Fruit fly (Drosophila melanogaster): ENCODE measurements around the gene CG6040.

DNA sequence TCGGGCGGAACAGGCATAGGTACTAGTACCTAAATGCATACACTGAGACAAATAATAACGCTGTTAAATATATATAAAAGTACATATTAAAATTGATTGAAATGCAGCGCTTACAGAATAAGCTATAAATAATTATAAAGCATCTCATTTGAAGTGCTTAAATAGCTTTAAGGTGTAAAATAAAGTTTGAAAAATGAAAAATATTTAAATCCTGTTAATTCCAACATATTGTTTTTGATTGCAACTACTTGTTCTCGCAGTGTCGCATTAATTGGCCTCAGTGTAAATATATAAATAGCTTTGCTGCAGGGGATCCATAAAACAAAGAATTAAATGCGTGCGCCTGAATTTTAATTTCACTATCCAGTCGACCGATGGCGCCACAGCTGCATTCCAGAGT, 38.4 kb upstream of the CG6040 start:
- no peak for TF ChIP-seq pad (GFP tag; optimal IDR thresholded peaks at IDR 0.05)
- TF ChIP-seq toe (GFP tag; optimal IDR thresholded peaks at IDR 0.05): no peak
- no peak for TF ChIP-seq Mnt (GFP tag; optimal IDR thresholded peaks at IDR 0.05)
- TF ChIP-seq kay (GFP tag; ENCODE audit: borderline replicate concordance): no peak
- no peak for TF ChIP-seq bab1 (GFP tag; optimal IDR thresholded peaks at IDR 0.05)
- TF ChIP-seq CG7101 (tag; optimal IDR thresholded peaks at IDR 0.05): no peak

Data from whole organism, adult.